Fruit fly (Drosophila melanogaster) whole organism, prepupa: ENCODE data around the gene CG6865.

Experiments used
- Blimp-1 ChIP-seq: fragments of 200-800 bp; sonication (Bioruptor generic); optimal IDR thresholded peaks from 3 replicates; lab custom pipeline; 2017; ENCODE audit warnings: missing biosample characterization, missing genetic modification characterization, mild to moderate bottlenecking, moderate library complexity, missing genetic modification reagents
- CG15336 ChIP-seq: fragments of 200-800 bp; sonication (Bioruptor generic); IDR thresholded peaks from 2 replicates; pipeline ENCODE4 v1.3.6; 2022; ENCODE audit warnings: missing biosample characterization, missing genetic modification characterization
- CG6792 ChIP-seq: fragments of 200-800 bp; sonication (Bioruptor generic); optimal IDR thresholded peaks from 3 replicates; lab custom pipeline; 2016; ENCODE audit warnings: missing biosample characterization, missing genetic modification characterization
- CG8319 ChIP-seq: fragments of 200-800 bp; sonication (Bioruptor generic); optimal IDR thresholded peaks from 3 replicates; lab custom pipeline; 2016; ENCODE audit warnings: missing biosample characterization, missing genetic modification characterization
- Ets21C ChIP-seq: fragments of 200-800 bp; sonication (Bioruptor generic); optimal IDR thresholded peaks from 3 replicates; lab custom pipeline; 2016; ENCODE audit warnings: missing biosample characterization, missing genetic modification characterization
- Lpt ChIP-seq: fragments of 200-800 bp; sonication (Bioruptor generic); optimal IDR thresholded peaks from 3 replicates; lab custom pipeline; 2016; ENCODE audit warnings: missing biosample characterization, missing genetic modification characterization
- OdsH ChIP-seq: fragments of 200-800 bp; sonication (Bioruptor generic); optimal IDR thresholded peaks from 3 replicates; lab custom pipeline; 2016; ENCODE audit warnings: missing biosample characterization, missing genetic modification characterization
- Sox14 ChIP-seq: fragments of 200-800 bp; sonication (Bioruptor generic); optimal IDR thresholded peaks from 3 replicates; lab custom pipeline; 2016; ENCODE audit warnings: missing biosample characterization, missing genetic modification characterization
- esn ChIP-seq: fragments of 200-800 bp; sonication (Bioruptor generic); optimal IDR thresholded peaks from 2 replicates; lab custom pipeline; 2016; ENCODE audit warnings: missing biosample characterization, mild to moderate bottlenecking, missing genetic modification characterization, moderate library complexity
- ss ChIP-seq, 2 experiments: fragments of 200-800 bp; sonication (Bioruptor generic); optimal IDR thresholded peaks; 2 replicates in 1 of 2; 3 replicates in 1 of 2; lab custom pipeline; 2017 to 2018; ENCODE audit warnings: mild to moderate bottlenecking in 2 of 2, missing biosample characterization in 2 of 2, missing genetic modification characterization in 2 of 2, moderate library complexity in 1 of 2
- topi ChIP-seq: fragments of 200-800 bp; sonication (Bioruptor generic); optimal IDR thresholded peaks from 3 replicates; lab custom pipeline; 2016; ENCODE audit warnings: missing biosample characterization, missing genetic modification characterization

- TF ChIP-seq CG15336 (GFP tag; lab: Robert Waterston, UW): no peak
- no peak for TF ChIP-seq Lpt (GFP tag; lab: Kevin White, UChicago)
- no peak for TF ChIP-seq Ets21C
- TF ChIP-seq CG8319 (GFP tag; lab: Kevin White, UChicago): no peak
- TF ChIP-seq esn (GFP tag; lab: Kevin White, UChicago): no peak
- no peak for TF ChIP-seq OdsH (GFP tag; lab: Kevin White, UChicago)
- no peak for TF ChIP-seq CG6792 (GFP tag; lab: Kevin White, UChicago)
- no peak for TF ChIP-seq topi (GFP tag; lab: Kevin White, UChicago)
- TF ChIP-seq Sox14 (GFP tag; lab: Kevin White, UChicago): no peak
- no peak for TF ChIP-seq Blimp-1 (GFP tag; lab: Kevin White, UChicago)
- no peak for TF ChIP-seq ss (GFP tag; optimal IDR thresholded peaks at IDR 0.05; lab: Kevin White, UChicago)
These were observed 2.3 kb downstream of the CG6865 start, which contains the start of gene CG14074 for dm6 chr3L:18865447-18866367.
